Worm (Caenorhabditis elegans) whole organism, L4 larva: Measurements from ENCODE around the gene Y47D3A.34.

Experiments used
- D1046.2 ChIP-seq: fragments of 200-800 bp; sonication (Bioruptor generic); IDR thresholded peaks from 2 replicates; pipeline ENCODE4 v1.3.6; 2022; ENCODE audit warnings: missing genetic modification characterization, missing compliant biosample characterization
- F10B5.3 ChIP-seq: sonication (generic microtip); optimal IDR thresholded peaks from 2 replicates; lab custom pipeline; 2016; ENCODE audit warnings: mild to moderate bottlenecking, missing genetic modification characterization, missing compliant biosample characterization
- F26F4.8 ChIP-seq: fragments of 200-800 bp; sonication (Bioruptor generic); conservative IDR thresholded peaks from 2 replicates; pipeline ENCODE4 v1.3.6; 2022; ENCODE audit warnings: missing genetic modification characterization, missing compliant biosample characterization
- F37D6.2 ChIP-seq: sonication (generic microtip); optimal IDR thresholded peaks from 2 replicates; lab custom pipeline; 2016; ENCODE audit warnings: mild to moderate bottlenecking, missing genetic modification characterization, missing compliant biosample characterization
- F49E8.2 ChIP-seq: sonication (generic microtip); optimal IDR thresholded peaks from 2 replicates; lab custom pipeline; 2016; ENCODE audit warnings: missing compliant biosample characterization, mild to moderate bottlenecking, missing genetic modification characterization, borderline replicate concordance
- R02D3.7 ChIP-seq: fragments of 150-350 bp; sonication (generic microtip); optimal IDR thresholded peaks from 3 replicates; lab custom pipeline; 2014; ENCODE audit warnings: missing biosample characterization, missing genetic modification characterization
- T20F7.1 ChIP-seq: fragments of 200-800 bp; sonication (Bioruptor generic); optimal IDR thresholded peaks from 2 replicates; lab custom pipeline; 2018; ENCODE audit warnings: mild to moderate bottlenecking, missing genetic modification characterization, missing compliant biosample characterization
- T26A8.4 ChIP-seq: fragments of 200-800 bp; sonication (Bioruptor generic); IDR thresholded peaks from 2 replicates; pipeline ENCODE4 v1.3.6; 2022; ENCODE audit warnings: missing genetic modification characterization, missing compliant biosample characterization
- Y105C5A.15 ChIP-seq: fragments of 200-800 bp; sonication (Bioruptor generic); IDR thresholded peaks from 2 replicates; pipeline ENCODE4 v1.3.6; 2022; ENCODE audit warnings: missing genetic modification characterization, missing compliant biosample characterization
- ZK337.2 ChIP-seq: fragments of 200-800 bp; sonication (Bioruptor generic); IDR thresholded peaks from 2 replicates; pipeline ENCODE4 v1.3.6; 2022; ENCODE audit warnings: missing genetic modification reagents, missing genetic modification characterization, missing compliant biosample characterization
- aly-2 ChIP-seq: sonication (generic microtip); optimal IDR thresholded peaks from 2 replicates; lab custom pipeline; 2018; ENCODE audit warnings: missing biosample characterization, missing genetic modification characterization
- ceh-82 ChIP-seq: sonication (generic microtip); optimal IDR thresholded peaks from 2 replicates; lab custom pipeline; 2017; ENCODE audit warnings: missing biosample characterization, missing genetic modification characterization
- cey-2 ChIP-seq: sonication (generic microtip); optimal IDR thresholded peaks from 3 replicates; lab custom pipeline; 2017; ENCODE audit warnings: missing genetic modification characterization, mild to moderate bottlenecking, missing compliant biosample characterization, antibody characterized with exemption, borderline replicate concordance; ENCODE audit not compliant: insufficient read depth
- daf-12 ChIP-seq: fragments of 150-350 bp; optimal IDR thresholded peaks from 2 replicates; lab custom pipeline; 2014; ENCODE audit warnings: missing biosample characterization, missing genetic modification reagents, missing genetic modification characterization
- daf-16 ChIP-seq, 3 experiments: sonication (generic microtip); optimal IDR thresholded peaks; 2 replicates each; lab custom pipeline; 2016 to 2017; ENCODE audit warnings: missing genetic modification characterization in 3 of 3, missing genetic modification reagents in 3 of 3, mild to moderate bottlenecking in 2 of 3, missing compliant biosample characterization in 2 of 3, missing biosample characterization in 1 of 3, moderate library complexity in 1 of 3
- daf-8 ChIP-seq: fragments of 200-800 bp; sonication (Bioruptor generic); IDR thresholded peaks from 2 replicates; pipeline ENCODE4 v1.3.6; 2022; ENCODE audit warnings: missing genetic modification characterization, missing compliant biosample characterization
- dmd-6 ChIP-seq: fragments of 200-800 bp; sonication (Bioruptor generic); IDR thresholded peaks from 2 replicates; pipeline ENCODE4 v1.3.6; 2022; ENCODE audit warnings: missing genetic modification reagents, missing genetic modification characterization, missing compliant biosample characterization
- dmd-8 ChIP-seq: fragments of 200-800 bp; sonication (Bioruptor generic); IDR thresholded peaks from 2 replicates; pipeline ENCODE4 v1.3.6; 2022; ENCODE audit warnings: missing genetic modification characterization, missing compliant biosample characterization
- dmd-9 ChIP-seq: fragments of 200-800 bp; sonication (Bioruptor generic); IDR thresholded peaks from 2 replicates; pipeline ENCODE4 v1.3.6; 2022; ENCODE audit warnings: missing genetic modification reagents, missing genetic modification characterization, missing compliant biosample characterization
- duxl-1 ChIP-seq: sonication (generic microtip); optimal IDR thresholded peaks from 2 replicates; lab custom pipeline; 2016; ENCODE audit warnings: mild to moderate bottlenecking, missing genetic modification characterization, moderate library complexity, missing compliant biosample characterization; ENCODE audit not compliant: poor library complexity
- egl-27 ChIP-seq: sonication (generic microtip); optimal IDR thresholded peaks from 3 replicates; lab custom pipeline; 2017; ENCODE audit warnings: missing biosample characterization, missing genetic modification reagents, missing genetic modification characterization
- fos-1 ChIP-seq: fragments of 150-350 bp; optimal IDR thresholded peaks from 2 replicates; lab custom pipeline; 2014; ENCODE audit warnings: missing biosample characterization, missing genetic modification characterization
- gei-8 ChIP-seq: fragments of 200-800 bp; sonication (Bioruptor generic); optimal IDR thresholded peaks from 2 replicates; lab custom pipeline; 2018; ENCODE audit warnings: mild to moderate bottlenecking, missing genetic modification characterization, missing compliant biosample characterization
- hlh-11 ChIP-seq: fragments of 200-800 bp; sonication (Bioruptor generic); optimal IDR thresholded peaks from 2 replicates; lab custom pipeline; 2018; ENCODE audit warnings: mild to moderate bottlenecking, missing genetic modification characterization, missing compliant biosample characterization
- hlh-30 ChIP-seq: sonication (generic microtip); optimal IDR thresholded peaks from 2 replicates; lab custom pipeline; 2017; ENCODE audit warnings: antibody characterized with exemption, mild to moderate bottlenecking, missing genetic modification characterization, missing compliant biosample characterization; ENCODE audit not compliant: insufficient read depth
- lim-7 ChIP-seq: fragments of 200-800 bp; sonication (Bioruptor generic); IDR thresholded peaks from 2 replicates; pipeline ENCODE4 v1.3.6; 2022; ENCODE audit warnings: missing genetic modification characterization, missing compliant biosample characterization
- lin-13 ChIP-seq: fragments of 150-350 bp; optimal IDR thresholded peaks from 2 replicates; lab custom pipeline; 2014; ENCODE audit warnings: missing biosample characterization, missing genetic modification reagents, missing genetic modification characterization
- lin-15B ChIP-seq: fragments of 150-350 bp; sonication (generic microtip); optimal IDR thresholded peaks from 3 replicates; lab custom pipeline; 2014; ENCODE audit warnings: missing biosample characterization, missing genetic modification characterization
- lin-38 ChIP-seq: fragments of 200-800 bp; sonication (Bioruptor generic); IDR thresholded peaks from 2 replicates; pipeline ENCODE4 v1.3.6; 2022; ENCODE audit warnings: missing genetic modification reagents, missing genetic modification characterization, missing compliant biosample characterization
- lin-39 ChIP-seq: fragments of 150-350 bp; optimal IDR thresholded peaks from 2 replicates; lab custom pipeline; 2014; ENCODE audit warnings: missing biosample characterization, missing genetic modification reagents, missing genetic modification characterization
- madf-9 ChIP-seq: fragments of 200-800 bp; sonication (Bioruptor generic); conservative IDR thresholded peaks from 2 replicates; pipeline ENCODE4 v1.3.6; 2022; ENCODE audit warnings: missing genetic modification reagents, missing genetic modification characterization, missing compliant biosample characterization
- mdl-1 ChIP-seq, 2 experiments: fragments of 150-350 bp in 1 of 2; sonication (generic microtip) in 1 of 2; optimal IDR thresholded peaks; 2 replicates each; lab custom pipeline; 2014 to 2017; ENCODE audit warnings: missing biosample characterization in 2 of 2, missing genetic modification characterization in 2 of 2
- mep-1 ChIP-seq: fragments of 150-350 bp; sonication (generic microtip); optimal IDR thresholded peaks from 3 replicates; lab custom pipeline; 2014; ENCODE audit warnings: missing biosample characterization, missing genetic modification characterization
- mes-2 ChIP-seq: sonication (generic microtip); optimal IDR thresholded peaks from 2 replicates; lab custom pipeline; 2016; ENCODE audit warnings: missing genotype, mild to moderate bottlenecking, missing genetic modification characterization, missing compliant biosample characterization; ENCODE audit not compliant: poor library complexity, severe bottlenecking
- mxl-3 ChIP-seq: fragments of 200-800 bp; sonication (Bioruptor generic); optimal IDR thresholded peaks from 2 replicates; lab custom pipeline; 2018; ENCODE audit warnings: mild to moderate bottlenecking, missing genetic modification characterization, missing compliant biosample characterization
- nhr-10 ChIP-seq: fragments of 150-350 bp; optimal IDR thresholded peaks from 2 replicates; lab custom pipeline; 2014; ENCODE audit warnings: missing biosample characterization, missing genetic modification characterization
- nhr-11 ChIP-seq: fragments of 150-350 bp; optimal IDR thresholded peaks from 2 replicates; lab custom pipeline; 2014; ENCODE audit warnings: missing biosample characterization, missing genetic modification characterization
- nhr-25 ChIP-seq: sonication (generic microtip); optimal IDR thresholded peaks from 2 replicates; lab custom pipeline; 2017; ENCODE audit warnings: missing genetic modification characterization, mild to moderate bottlenecking, missing compliant biosample characterization, antibody characterized with exemption, moderate library complexity, borderline replicate concordance; ENCODE audit not compliant: insufficient read depth
- nhr-28 ChIP-seq: fragments of 150-350 bp; optimal IDR thresholded peaks from 2 replicates; lab custom pipeline; 2014; ENCODE audit warnings: missing biosample characterization, missing genetic modification characterization
- php-3 ChIP-seq: fragments of 200-800 bp; sonication (Bioruptor generic); IDR thresholded peaks from 2 replicates; pipeline ENCODE4 v1.3.6; 2022; ENCODE audit warnings: missing genetic modification reagents, missing genetic modification characterization, missing compliant biosample characterization
- pqm-1 ChIP-seq: sonication (generic microtip); optimal IDR thresholded peaks from 2 replicates; lab custom pipeline; 2017; ENCODE audit warnings: missing biosample characterization, missing genetic modification characterization
- rbr-2 ChIP-seq: sonication (generic microtip); optimal IDR thresholded peaks from 2 replicates; lab custom pipeline; 2016; ENCODE audit warnings: missing genotype, missing genetic modification characterization, missing compliant biosample characterization
- snpc-1.2 ChIP-seq: fragments of 200-800 bp; sonication (Bioruptor generic); IDR thresholded peaks from 2 replicates; pipeline ENCODE4 v1.3.6; 2022; ENCODE audit warnings: missing genetic modification reagents, missing genetic modification characterization, missing compliant biosample characterization
- unc-39 ChIP-seq: sonication (generic microtip); optimal IDR thresholded peaks from 2 replicates; lab custom pipeline; 2017; ENCODE audit warnings: missing biosample characterization, missing genetic modification characterization
- zag-1 ChIP-seq: fragments of 150-350 bp; optimal IDR thresholded peaks from 2 replicates; lab custom pipeline; 2014; ENCODE audit warnings: missing biosample characterization, missing genetic modification characterization
- zfp-2 ChIP-seq: sonication (generic microtip); optimal IDR thresholded peaks from 2 replicates; lab custom pipeline; 2016; ENCODE audit warnings: mild to moderate bottlenecking, missing genetic modification characterization, missing compliant biosample characterization
- zfp-3 ChIP-seq: fragments of 200-800 bp; sonication (Bioruptor generic); conservative IDR thresholded peaks from 2 replicates; pipeline ENCODE4 v1.3.6; 2022; ENCODE audit warnings: missing genetic modification reagents, missing genetic modification characterization, missing compliant biosample characterization
- zip-11 ChIP-seq: fragments of 200-800 bp; sonication (Bioruptor generic); IDR thresholded peaks from 2 replicates; pipeline ENCODE4 v1.3.6; 2022; ENCODE audit warnings: missing genetic modification characterization, missing compliant biosample characterization
- ztf-11 ChIP-seq: fragments of 150-350 bp; optimal IDR thresholded peaks from 2 replicates; lab custom pipeline; 2014; ENCODE audit warnings: missing biosample characterization, missing genetic modification characterization
- ztf-7 ChIP-seq: fragments of 150-350 bp; optimal IDR thresholded peaks from 2 replicates; lab custom pipeline; 2014; ENCODE audit warnings: missing biosample characterization, missing genetic modification characterization

The Y47D3A.34 gene

ce11 chrIII:11185483-11186115 is 49.1 kb downstream of the Y47D3A.34 start (continued):
- TF ChIP-seq hlh-11 (tag; lab: Kevin White, UChicago): peak; percentile 70
- TF ChIP-seq lin-13 (GFP tag; lab: Kevin White, UChicago): no peak
- TF ChIP-seq nhr-10 (tag; lab: Kevin White, UChicago): no peak
- no peak for TF ChIP-seq zfp-2 (tag; lab: Kevin White, UChicago)
- no peak for TF ChIP-seq zfp-3 (GFP tag; lab: Robert Waterston, UW)
- TF ChIP-seq unc-39: no peak
- TF ChIP-seq nhr-28: peak; percentile 35
- TF ChIP-seq pqm-1: peak; percentile 30
- no peak for TF ChIP-seq dmd-9 (GFP tag; lab: Robert Waterston, UW)
- no peak for TF ChIP-seq snpc-1.2
- TF ChIP-seq F26F4.8: no peak
- TF ChIP-seq daf-16 (GFP tag; optimal IDR thresholded peaks at IDR 0.05; lab: Kevin White, UChicago): peak in 1 of 2 experiments; percentile 55
- peak; percentile 75 for TF ChIP-seq daf-16 (tag; optimal IDR thresholded peaks at IDR 0.05; lab: Kevin White, UChicago)
- no peak for TF ChIP-seq php-3 (GFP tag; lab: Robert Waterston, UW)
- no peak for TF ChIP-seq Y105C5A.15
- TF ChIP-seq egl-27: no peak
- TF ChIP-seq dmd-6: peak; percentile 15; the same call in 1 of the 2 replicates
- TF ChIP-seq lin-39 (tag; lab: Kevin White, UChicago): no peak
- TF ChIP-seq mdl-1 (tag; optimal IDR thresholded peaks at IDR 0.05; lab: Kevin White, UChicago): peak in 1 of 2 experiments; percentile 84
- peak; percentile 52 for TF ChIP-seq mes-2 (tag; lab: Kevin White, UChicago)
- peak; percentile 18 for TF ChIP-seq nhr-11 (tag; lab: Kevin White, UChicago)
- no peak for TF ChIP-seq T26A8.4
- TF ChIP-seq aly-2 (tag; lab: Kevin White, UChicago): no peak
- no peak for TF ChIP-seq ceh-82 (tag; lab: Kevin White, UChicago)
- no peak for TF ChIP-seq daf-8 (GFP tag; lab: Robert Waterston, UW)
- TF ChIP-seq duxl-1 (tag; lab: Kevin White, UChicago): no peak
- TF ChIP-seq F49E8.2 (tag; lab: Kevin White, UChicago): no peak
- TF ChIP-seq mep-1 (tag; lab: Kevin White, UChicago): peak; percentile 58
- TF ChIP-seq ztf-7 (tag; lab: Kevin White, UChicago): no peak
- no peak for TF ChIP-seq daf-12 (tag; lab: Kevin White, UChicago)
- no peak for TF ChIP-seq gei-8 (GFP tag; lab: Kevin White, UChicago)
- TF ChIP-seq F10B5.3: no peak
- TF ChIP-seq nhr-25 (tag; lab: Kevin White, UChicago): no peak
- TF ChIP-seq lim-7: no peak
- TF ChIP-seq lin-38 (GFP tag; lab: Robert Waterston, UW): no peak
- TF ChIP-seq zag-1 (tag; lab: Kevin White, UChicago): no peak
- no peak for TF ChIP-seq dmd-8 (GFP tag; lab: Robert Waterston, UW)
- no peak for TF ChIP-seq madf-9 (GFP tag; lab: Robert Waterston, UW)
- peak; percentile 67 for TF ChIP-seq hlh-30 (tag; lab: Kevin White, UChicago)
- TF ChIP-seq zip-11 (GFP tag; lab: Robert Waterston, UW): no peak
- TF ChIP-seq lin-15B (tag; lab: Kevin White, UChicago): no peak
- TF ChIP-seq F37D6.2 (tag; lab: Kevin White, UChicago): peak; percentile 54
- TF ChIP-seq D1046.2 (GFP tag; lab: Robert Waterston, UW): no peak
- TF ChIP-seq R02D3.7 (tag; lab: Kevin White, UChicago): no peak
- TF ChIP-seq T20F7.1: no peak
- peak; percentile 79 for TF ChIP-seq mxl-3 (GFP tag; lab: Kevin White, UChicago)
- TF ChIP-seq cey-2 (tag; lab: Kevin White, UChicago): no peak
- TF ChIP-seq ztf-11: no peak
- TF ChIP-seq rbr-2 (tag; lab: Kevin White, UChicago): peak; percentile 76
- TF ChIP-seq fos-1: no peak
- no peak for TF ChIP-seq ZK337.2 (GFP tag; lab: Robert Waterston, UW)
